Worm (Caenorhabditis elegans) whole organism, midembryonic: Measurements from ENCODE around the gene ZC190.8.

Source experiments
- T22C8.4 ChIP-seq: fragments of 200-800 bp; sonication (Bioruptor generic); IDR thresholded peaks from 2 replicates; pipeline ENCODE4 v1.3.6; 2022; ENCODE audit warnings: missing genetic modification characterization, missing compliant biosample characterization
- cog-1 ChIP-seq: sonication (generic microtip); optimal IDR thresholded peaks from 2 replicates; lab custom pipeline; 2016; ENCODE audit warnings: missing genetic modification characterization, missing compliant biosample characterization
- flt-1 ChIP-seq: fragments of 200-800 bp; sonication (Bioruptor generic); IDR thresholded peaks from 2 replicates; pipeline ENCODE4 v1.3.6; 2022; ENCODE audit warnings: missing genetic modification characterization, missing compliant biosample characterization
- klf-2 ChIP-seq: fragments of 200-800 bp; sonication (Bioruptor generic); conservative IDR thresholded peaks from 2 replicates; pipeline ENCODE4 v1.3.6; 2022; ENCODE audit warnings: missing genetic modification reagents, missing genetic modification characterization, missing compliant biosample characterization
- med-1 ChIP-seq: sonication (generic microtip); optimal IDR thresholded peaks from 2 replicates; lab custom pipeline; 2017; ENCODE audit warnings: missing genetic modification characterization, mild to moderate bottlenecking, missing compliant biosample characterization, antibody characterized with exemption, missing genetic modification reagents; ENCODE audit not compliant: insufficient read depth
- ref-1 ChIP-seq: fragments of 200-800 bp; sonication (Bioruptor generic); conservative IDR thresholded peaks from 2 replicates; pipeline ENCODE4 v1.3.6; 2022; ENCODE audit warnings: missing genetic modification reagents, missing genetic modification characterization, missing compliant biosample characterization
- tab-1 ChIP-seq: fragments of 200-800 bp; sonication (Bioruptor generic); IDR thresholded peaks from 2 replicates; pipeline ENCODE4 v1.3.6; 2022; ENCODE audit warnings: missing genetic modification characterization, missing compliant biosample characterization
- ztf-23 ChIP-seq: fragments of 200-800 bp; sonication (Bioruptor generic); IDR thresholded peaks from 2 replicates; pipeline ENCODE4 v1.3.6; 2022; ENCODE audit warnings: missing genetic modification reagents, missing genetic modification characterization, missing compliant biosample characterization
- ztf-29 ChIP-seq: fragments of 200-800 bp; sonication (Bioruptor generic); IDR thresholded peaks from 2 replicates; pipeline ENCODE4 v1.3.6; 2022; ENCODE audit warnings: missing genetic modification reagents, missing genetic modification characterization, missing compliant biosample characterization

ZC190.8 gene

DNA sequence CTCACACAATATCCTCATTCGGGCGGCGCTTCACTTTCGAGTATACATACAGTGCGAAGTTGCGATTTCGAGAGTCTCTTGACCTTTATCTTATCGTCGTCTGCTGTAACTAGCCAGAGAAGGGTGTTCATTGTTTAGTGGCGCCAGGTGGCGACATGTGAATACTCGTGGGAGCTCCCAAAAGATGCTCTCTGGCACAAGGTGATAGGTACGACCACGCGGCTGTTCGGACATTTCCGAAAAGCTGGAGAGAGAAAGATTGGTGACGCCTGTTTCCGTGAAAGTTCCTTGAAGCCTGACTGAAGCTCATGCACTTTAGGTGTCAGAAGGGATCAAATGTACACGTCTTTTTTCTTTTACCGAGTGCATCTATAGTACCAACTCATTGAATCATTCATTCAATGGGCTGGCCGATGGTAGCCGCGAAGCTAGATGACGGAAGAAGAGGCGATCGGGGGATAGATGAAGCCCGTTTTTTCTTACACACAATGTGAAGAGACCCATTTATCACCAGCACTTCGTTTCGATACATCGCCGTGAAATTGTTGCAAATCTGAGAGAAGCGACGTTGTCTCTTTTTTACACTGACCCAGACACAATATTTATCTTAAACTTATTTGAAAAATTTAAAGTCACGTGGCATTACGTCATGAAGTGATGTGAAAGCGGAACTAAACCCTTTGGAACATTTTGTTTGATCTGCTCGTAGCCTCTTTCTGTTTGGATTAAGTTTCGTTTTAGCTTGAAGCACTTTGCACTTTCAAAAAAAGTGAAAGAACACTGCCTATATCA, 20.2 kb downstream of the ZC190.8 start:
- TF ChIP-seq med-1 (GFP tag; lab: Kevin White, UChicago) (no peak), flt-1 (GFP tag; lab: Robert Waterston, UW) (no peak), klf-2 (GFP tag; lab: Robert Waterston, UW) (no peak), tab-1 (GFP tag; lab: Robert Waterston, UW) (no peak), cog-1 (tag; lab: Kevin White, UChicago) (no peak), ref-1 (GFP tag; lab: Robert Waterston, UW) (no peak), ztf-23 (GFP tag; lab: Robert Waterston, UW) (no peak), ztf-29 (GFP tag; lab: Robert Waterston, UW) (no peak), T22C8.4 (no peak)

DNA sequence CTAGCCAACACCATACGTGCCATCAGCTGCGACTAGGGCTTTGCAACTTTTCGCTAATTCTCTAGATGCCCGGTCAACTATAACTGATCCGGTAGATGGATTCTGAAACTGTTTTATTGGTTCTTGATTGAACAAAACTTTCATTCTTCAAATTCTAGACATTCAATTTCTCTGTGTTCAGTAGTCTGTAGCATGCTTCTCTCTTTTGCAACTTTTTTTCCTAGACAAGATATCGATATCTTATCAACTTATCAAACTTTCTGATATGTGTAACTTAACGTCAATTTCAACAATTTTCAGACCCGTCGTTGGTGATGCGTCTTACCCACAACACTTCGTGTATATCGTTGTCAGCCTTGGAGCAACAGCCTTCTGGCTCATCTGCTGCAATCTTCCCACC, 21.8 kb downstream of the ZC190.8 start, which contains the start of gene ZC190.4:
TSS of gene ZC190.4 (plus strand) at position 301 of the 400 bp plus-strand sequence.
- TF ChIP-seq tab-1 (GFP tag; lab: Robert Waterston, UW) = no peak
- no peak for TF ChIP-seq flt-1 (GFP tag; lab: Robert Waterston, UW)
- TF ChIP-seq ztf-23 (GFP tag; lab: Robert Waterston, UW) = no peak

DNA sequence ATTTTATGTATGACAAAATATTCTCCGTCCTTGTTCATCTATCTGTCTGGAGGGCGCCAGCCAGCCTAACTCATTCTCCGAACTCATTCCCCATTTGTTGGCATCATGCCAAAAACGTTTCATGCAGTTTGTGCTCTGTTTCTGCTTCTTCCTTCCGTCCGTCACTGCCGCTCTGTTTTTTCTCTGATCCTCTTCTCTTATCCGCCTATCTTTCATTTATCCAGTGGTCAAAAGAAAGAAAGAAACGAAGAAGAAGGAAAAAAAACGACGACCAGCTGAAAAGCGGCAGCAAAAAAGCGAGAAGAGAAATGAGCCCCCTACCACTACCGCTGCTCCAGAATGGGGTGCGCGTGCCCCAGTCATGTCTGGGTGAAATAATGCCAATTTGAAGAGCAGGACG, 24.6 kb downstream of the ZC190.8 start:
- TF ChIP-seq ztf-23 (GFP tag; lab: Robert Waterston, UW) (no peak), ref-1 (GFP tag; lab: Robert Waterston, UW) (no peak)

DNA sequence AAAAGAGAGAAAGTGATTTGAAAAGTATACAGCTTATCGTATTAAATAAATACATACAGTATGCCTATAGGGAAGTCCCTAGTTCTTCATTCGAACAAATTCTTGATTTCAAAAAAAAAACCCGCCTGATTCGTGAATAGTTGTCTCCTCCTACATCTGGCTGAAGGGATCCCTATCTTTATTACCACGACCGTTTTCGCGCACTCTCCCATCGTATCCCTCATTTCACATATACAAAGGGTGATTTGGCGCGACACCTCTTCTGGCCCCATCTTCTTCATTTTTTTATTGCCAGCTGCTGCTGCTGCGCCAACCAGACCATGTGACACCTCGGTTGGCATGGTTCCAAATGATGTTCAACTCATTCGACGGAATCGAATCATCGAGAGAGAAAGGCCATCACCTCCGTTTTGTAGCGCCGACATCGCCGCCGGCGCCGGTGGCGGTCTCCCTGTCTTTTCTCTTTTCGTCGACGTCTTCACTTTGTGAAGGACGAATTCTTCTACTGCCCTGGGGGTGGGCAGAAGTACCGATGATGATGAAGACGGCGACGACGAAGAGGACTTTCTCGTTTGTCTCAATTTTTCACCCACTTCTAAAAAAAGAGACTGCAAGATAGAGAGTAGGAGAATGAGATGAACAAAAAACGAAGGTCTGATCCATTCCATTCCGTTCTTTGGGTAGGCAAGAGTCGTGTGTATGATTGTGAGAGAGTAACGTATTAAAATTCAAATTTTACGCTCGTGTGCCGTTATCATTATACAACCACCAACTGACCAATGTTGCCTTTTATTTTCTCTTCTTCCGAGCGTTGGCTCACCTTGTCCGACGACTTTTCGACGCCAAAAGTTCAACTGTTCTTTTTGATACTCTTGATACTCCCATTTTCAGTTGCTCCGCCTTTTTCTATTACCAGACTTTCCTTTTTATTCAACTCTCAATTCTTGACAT, 25.3 kb downstream of the ZC190.8 start:
- TF ChIP-seq ref-1 (GFP tag; lab: Robert Waterston, UW) (no peak), klf-2 (GFP tag; lab: Robert Waterston, UW) (no peak), T22C8.4 (no peak), ztf-29 (GFP tag; lab: Robert Waterston, UW) (no peak), tab-1 (GFP tag; lab: Robert Waterston, UW) (no peak), med-1 (GFP tag; lab: Kevin White, UChicago) (no peak), ztf-23 (GFP tag; lab: Robert Waterston, UW) (no peak), flt-1 (GFP tag; lab: Robert Waterston, UW) (no peak), cog-1 (tag; lab: Kevin White, UChicago) (no peak)

DNA sequence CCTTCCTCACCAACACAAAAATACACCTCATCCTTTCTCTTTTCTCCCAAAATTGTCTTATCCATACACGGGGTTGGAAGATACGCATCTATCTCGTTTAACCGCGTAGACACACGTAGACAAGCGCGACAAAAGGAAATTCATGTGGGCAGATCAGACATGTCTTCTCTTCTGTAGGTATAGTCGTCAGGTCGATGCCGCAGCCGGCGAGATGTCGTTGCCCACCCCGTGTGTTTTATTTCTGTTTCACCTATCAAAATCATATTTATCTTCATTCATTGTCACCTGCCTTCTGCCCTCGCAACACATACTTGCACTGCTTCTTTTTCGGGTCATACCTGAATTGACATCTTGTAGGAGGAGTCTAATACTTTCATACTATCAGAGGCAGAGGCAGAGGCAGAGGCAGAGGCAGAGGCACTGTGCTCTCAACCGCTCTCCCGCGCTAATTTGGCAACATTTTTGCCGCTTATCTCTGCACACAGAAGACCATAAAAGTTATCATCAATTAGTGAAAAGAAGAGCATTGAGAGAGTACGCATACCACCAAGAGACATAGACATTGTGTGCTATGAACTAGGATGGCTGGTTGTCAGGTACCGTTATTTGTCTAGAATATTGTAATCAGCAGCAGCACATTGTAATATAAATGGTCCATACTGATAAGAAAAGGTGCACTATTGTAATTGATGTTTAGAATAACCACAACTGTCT, 26.2 kb downstream of the ZC190.8 start:
- no peak for TF ChIP-seq ztf-29 (GFP tag; lab: Robert Waterston, UW)
- TF ChIP-seq ref-1 (GFP tag; lab: Robert Waterston, UW) = no peak
- no peak for TF ChIP-seq med-1 (GFP tag; lab: Kevin White, UChicago)
- TF ChIP-seq tab-1 (GFP tag; lab: Robert Waterston, UW) = no peak
- TF ChIP-seq ztf-23 (GFP tag; lab: Robert Waterston, UW) = no peak
- TF ChIP-seq cog-1 (tag; lab: Kevin White, UChicago) = no peak
- no peak for TF ChIP-seq T22C8.4
- no peak for TF ChIP-seq klf-2 (GFP tag; lab: Robert Waterston, UW)
- no peak for TF ChIP-seq flt-1 (GFP tag; lab: Robert Waterston, UW)

DNA sequence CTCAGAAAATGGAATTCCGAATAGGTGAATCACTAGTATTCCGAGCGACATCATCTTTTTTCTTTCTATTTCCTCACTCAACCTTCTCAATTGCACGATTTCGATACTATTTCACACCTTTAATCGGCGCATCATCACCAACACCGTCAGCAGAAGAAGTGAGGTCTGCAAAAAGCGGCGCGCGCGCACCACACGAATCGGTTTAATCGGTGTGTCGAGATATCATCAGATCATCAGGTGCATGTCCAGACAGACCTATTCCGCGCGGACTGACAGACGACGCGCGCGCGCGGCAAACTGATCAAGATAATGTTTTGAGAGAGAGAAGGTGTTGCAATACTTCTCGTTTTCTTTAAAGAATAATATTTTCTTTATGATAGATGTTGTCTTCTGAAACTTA, 27.1 kb downstream of the ZC190.8 start:
- TF ChIP-seq ref-1 (GFP tag; lab: Robert Waterston, UW) = no peak
- TF ChIP-seq tab-1 (GFP tag; lab: Robert Waterston, UW) = no peak
- no peak for TF ChIP-seq T22C8.4
- TF ChIP-seq flt-1 (GFP tag; lab: Robert Waterston, UW) = no peak
- TF ChIP-seq med-1 (GFP tag; lab: Kevin White, UChicago) = no peak
- TF ChIP-seq klf-2 (GFP tag; lab: Robert Waterston, UW) = no peak
- no peak for TF ChIP-seq ztf-23 (GFP tag; lab: Robert Waterston, UW)
- no peak for TF ChIP-seq cog-1 (tag; lab: Kevin White, UChicago)
- no peak for TF ChIP-seq ztf-29 (GFP tag; lab: Robert Waterston, UW)

DNA sequence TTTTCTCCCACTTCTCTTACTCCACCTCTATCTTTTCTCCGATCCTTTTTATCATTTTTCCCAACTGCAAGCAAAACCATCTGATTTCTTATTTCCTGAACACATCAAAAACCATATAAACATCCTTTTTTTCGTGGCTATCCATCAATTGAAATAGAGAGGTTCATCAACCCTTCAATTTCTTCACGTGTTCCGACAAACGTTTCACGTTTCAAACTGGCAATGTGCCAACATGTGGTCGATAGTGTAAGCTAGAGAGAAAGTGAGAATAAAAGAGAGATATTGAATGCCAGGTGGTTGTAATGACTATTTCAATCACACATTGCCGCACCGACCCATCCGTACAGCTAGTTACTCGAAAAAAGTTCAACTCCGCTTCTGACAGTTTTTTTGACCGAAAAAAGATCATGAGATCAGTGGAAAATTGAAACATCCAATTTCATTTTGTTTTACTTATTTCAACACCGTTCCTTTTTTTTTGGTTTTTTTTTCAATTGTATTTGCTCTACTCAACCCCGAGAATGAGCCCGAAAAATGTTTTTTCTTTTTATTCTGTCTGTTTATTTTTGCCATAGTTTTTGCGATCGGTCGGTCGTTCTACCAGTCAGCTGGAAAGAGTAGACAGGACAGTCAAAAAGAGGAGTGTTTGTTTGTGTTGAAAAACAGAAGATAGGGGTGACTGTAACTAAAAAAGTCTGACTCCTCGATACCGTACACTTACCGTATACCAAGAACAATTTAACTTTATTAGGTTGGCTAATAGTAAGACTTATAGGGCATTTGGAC, 28.8 kb downstream of the ZC190.8 start:
- TF ChIP-seq klf-2 (GFP tag; lab: Robert Waterston, UW) (no peak), ztf-23 (GFP tag; lab: Robert Waterston, UW) (no peak), cog-1 (tag; lab: Kevin White, UChicago) (no peak), T22C8.4 (no peak), flt-1 (GFP tag; lab: Robert Waterston, UW) (no peak), med-1 (GFP tag; lab: Kevin White, UChicago) (no peak), ztf-29 (GFP tag; lab: Robert Waterston, UW) (no peak), ref-1 (GFP tag; lab: Robert Waterston, UW) (no peak), tab-1 (GFP tag; lab: Robert Waterston, UW) (no peak)

DNA sequence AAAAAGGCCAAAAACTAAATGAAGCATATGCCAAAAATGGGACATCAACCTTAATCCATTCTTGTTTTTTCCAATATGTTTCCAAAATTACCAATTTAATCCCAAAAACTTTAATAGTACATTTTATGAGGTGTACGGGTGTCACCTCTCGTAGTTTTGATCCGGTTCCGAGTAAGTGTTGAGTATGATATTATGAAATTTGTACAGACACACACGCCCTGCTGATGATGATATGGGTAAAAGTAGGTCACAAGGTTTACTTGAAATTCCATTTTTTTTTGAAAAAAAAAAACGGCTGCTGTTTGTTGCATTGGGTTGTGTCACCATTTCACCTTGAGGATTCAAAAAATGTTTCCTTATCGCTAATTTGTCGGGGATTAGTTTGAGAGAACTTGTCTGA, 29.7 kb downstream of the ZC190.8 start:
- TF ChIP-seq tab-1 (GFP tag; lab: Robert Waterston, UW) (no peak), cog-1 (tag; lab: Kevin White, UChicago) (no peak), med-1 (GFP tag; lab: Kevin White, UChicago) (no peak)
